ENCODE assay signal across 3 fruit fly cellular contexts in genomic region chr3L:12701335-12701734, dm6.
A peak's percentile ranks its signal among the peaks of the same experiment; 100 is the strongest.
TF ChIP-seq lines count a peak whose summit lies in the region.

No protein-coding gene starts in this region.

- TF ChIP-seq CTCF in whole organism, embryonic (GFP tag; optimal IDR thresholded peaks at IDR 0.05; lab: Kevin White, UChicago) = no peak

TF ChIP-seq in whole organism, embryonic, 481 proteins besides CTCF, POLR2A, EP300 and RAD21 (continues in another document):
- TF ChIP-seq z (GFP tag; IDR thresholded peaks at IDR 0.05; lab: Robert Waterston, UW) (no peak), bowl (GFP tag; IDR thresholded peaks at IDR 0.05; lab: Robert Waterston, UW) (no peak), CG3407 (GFP tag; optimal IDR thresholded peaks at IDR 0.05; lab: Kevin White, UChicago) (no peak), bsh (GFP tag; optimal IDR thresholded peaks at IDR 0.05; lab: Kevin White, UChicago) (peak in 1 of 2 experiments; percentile 52), crp (GFP tag; optimal IDR thresholded peaks at IDR 0.05; lab: Kevin White, UChicago) (no peak), Xrp1 (GFP tag; IDR thresholded peaks at IDR 0.05; lab: Robert Waterston, UW) (peak; percentile 8; the same call in 1 of the 2 replicates), CG6654 (GFP tag; optimal IDR thresholded peaks at IDR 0.05; lab: Kevin White, UChicago) (no peak), onecut (GFP tag; IDR thresholded peaks at IDR 0.05; lab: Robert Waterston, UW) (no peak), Dip2 (GFP tag; IDR thresholded peaks at IDR 0.05; lab: Robert Waterston, UW) (no peak), tin (GFP tag; optimal IDR thresholded peaks at IDR 0.05; lab: Kevin White, UChicago) (no peak), fu2 (GFP tag; optimal IDR thresholded peaks at IDR 0.05; lab: Kevin White, UChicago) (no peak), mam (GFP tag; optimal IDR thresholded peaks at IDR 0.05; lab: Kevin White, UChicago) (no peak), hkb (optimal IDR thresholded peaks at IDR 0.05; lab: Kevin White, UChicago) (no peak), hkb (GFP tag; IDR thresholded peaks at IDR 0.05; lab: Robert Waterston, UW) (0 out of 2 replicates have a peak, but pooled peaks have one; percentile 6), CG6765 (GFP tag; optimal IDR thresholded peaks at IDR 0.05; lab: Kevin White, UChicago) (no peak), nmo (GFP tag; optimal IDR thresholded peaks at IDR 0.05; lab: Kevin White, UChicago) (peak; percentile 27), CG5245 (GFP tag; optimal IDR thresholded peaks at IDR 0.05; lab: Kevin White, UChicago) (no peak), pita (GFP tag; optimal IDR thresholded peaks at IDR 0.05; lab: Kevin White, UChicago) (no peak), grau (tag; optimal IDR thresholded peaks at IDR 0.05; lab: Kevin White, UChicago) (no peak), Xbp1 (GFP tag; optimal IDR thresholded peaks at IDR 0.05; lab: Kevin White, UChicago) (peak; percentile 3), bbx (GFP tag; IDR thresholded peaks at IDR 0.05; lab: Robert Waterston, UW; ENCODE audit: partially characterized antibody) (no peak), CG12769 (tag; optimal IDR thresholded peaks at IDR 0.05; lab: Kevin White, UChicago) (no peak), Dip3 (GFP tag; optimal IDR thresholded peaks at IDR 0.05; lab: Kevin White, UChicago) (no peak), CG30020 (tag; optimal IDR thresholded peaks at IDR 0.05; lab: Kevin White, UChicago) (no peak), kay (GFP tag; optimal IDR thresholded peaks at IDR 0.05; lab: Kevin White, UChicago) (no peak), ham (GFP tag; IDR thresholded peaks at IDR 0.05; lab: Robert Waterston, UW) (no peak), CG5180 (GFP tag; optimal IDR thresholded peaks at IDR 0.05; lab: Kevin White, UChicago) (no peak), Dbx (GFP tag; IDR thresholded peaks at IDR 0.05; lab: Robert Waterston, UW) (no peak), CG10959 (GFP tag; IDR thresholded peaks at IDR 0.05; lab: Robert Waterston, UW) (no peak), Trl (optimal IDR thresholded peaks at IDR 0.05; lab: Kevin White, UChicago) (no peak), Trl (GFP tag; optimal IDR thresholded peaks at IDR 0.05; lab: Kevin White, UChicago) (no peak), CG10979 (tag; optimal IDR thresholded peaks at IDR 0.05; lab: Kevin White, UChicago) (peak; percentile 11)

TF ChIP-seq in whole organism, prepupa, 60 proteins besides CTCF, POLR2A, EP300 and RAD21:
- TF ChIP-seq CG10669 (GFP tag; optimal IDR thresholded peaks at IDR 0.05; lab: Kevin White, UChicago) = peak; percentile 21
- peak; percentile 12 for TF ChIP-seq fd59A (GFP tag; optimal IDR thresholded peaks at IDR 0.05; lab: Kevin White, UChicago)
- TF ChIP-seq CG4318 (GFP tag; optimal IDR thresholded peaks at IDR 0.05; lab: Kevin White, UChicago) = no peak
- peak; percentile 61 for TF ChIP-seq Eip78C (GFP tag; lab: Kevin White, UChicago)
- peak; percentile 2 for TF ChIP-seq CG34406 (GFP tag; optimal IDR thresholded peaks at IDR 0.05; lab: Kevin White, UChicago)
- TF ChIP-seq Sox15 (GFP tag; optimal IDR thresholded peaks at IDR 0.05; lab: Kevin White, UChicago) = no peak
- no peak for TF ChIP-seq Blimp-1 (GFP tag; optimal IDR thresholded peaks at IDR 0.05; lab: Kevin White, UChicago)
- no peak for TF ChIP-seq CG8119 (GFP tag; IDR thresholded peaks at IDR 0.05; lab: Robert Waterston, UW)
- TF ChIP-seq esn (GFP tag; optimal IDR thresholded peaks at IDR 0.05; lab: Kevin White, UChicago) = peak; percentile 0
- TF ChIP-seq acj6 (GFP tag; optimal IDR thresholded peaks at IDR 0.05; lab: Kevin White, UChicago) = peak; percentile 6
- no peak for TF ChIP-seq Eip93F (GFP tag; optimal IDR thresholded peaks at IDR 0.05; lab: Kevin White, UChicago)
- peak; percentile 17 for TF ChIP-seq spab (GFP tag; optimal IDR thresholded peaks at IDR 0.05; lab: Kevin White, UChicago)
- no peak for TF ChIP-seq CG11902 (GFP tag; optimal IDR thresholded peaks at IDR 0.05; lab: Kevin White, UChicago)
- TF ChIP-seq CG8319 (GFP tag; optimal IDR thresholded peaks at IDR 0.05; lab: Kevin White, UChicago) = no peak
- TF ChIP-seq CG6808 (GFP tag; optimal IDR thresholded peaks at IDR 0.05; lab: Kevin White, UChicago) = peak; percentile 0
- peak; percentile 27 for TF ChIP-seq CG3032 (tag; optimal IDR thresholded peaks at IDR 0.05; lab: Kevin White, UChicago)
- peak; percentile 21 for TF ChIP-seq CG3919 (GFP tag; optimal IDR thresholded peaks at IDR 0.05; lab: Kevin White, UChicago)
- peak; percentile 43 for TF ChIP-seq OdsH (GFP tag; optimal IDR thresholded peaks at IDR 0.05; lab: Kevin White, UChicago)
- 0 out of 3 replicates have a peak, but pooled peaks have one; percentile 15 for TF ChIP-seq eg (GFP tag; IDR thresholded peaks at IDR 0.05; lab: Robert Waterston, UW)
- no peak for TF ChIP-seq vri (GFP tag; optimal IDR thresholded peaks at IDR 0.05; lab: Kevin White, UChicago)
- TF ChIP-seq Ets96B (tag; optimal IDR thresholded peaks at IDR 0.05; lab: Kevin White, UChicago) = peak; percentile 45
- peak; percentile 60 for TF ChIP-seq svp (GFP tag; lab: Kevin White, UChicago)
- peak; percentile 59; the same call in 1 of the 3 replicates for TF ChIP-seq CG6163 (GFP tag; IDR thresholded peaks at IDR 0.05; lab: Robert Waterston, UW)
- no peak for TF ChIP-seq dsx (GFP tag; optimal IDR thresholded peaks at IDR 0.05; lab: Kevin White, UChicago; ENCODE audit: poor library complexity, severe bottlenecking)

TF ChIP-seq in whole organism, pupa, 21 proteins besides CTCF, POLR2A, EP300 and RAD21:
- TF ChIP-seq D1 (tag; optimal IDR thresholded peaks at IDR 0.05; lab: Kevin White, UChicago) (no peak), CG8159 (tag; optimal IDR thresholded peaks at IDR 0.05; lab: Kevin White, UChicago) (peak; percentile 34), CG34367 (tag; optimal IDR thresholded peaks at IDR 0.05; lab: Kevin White, UChicago) (peak; percentile 33), CG14655 (GFP tag; optimal IDR thresholded peaks at IDR 0.05; lab: Kevin White, UChicago) (peak; percentile 13), CG10348 (GFP tag; IDR thresholded peaks at IDR 0.05; lab: Robert Waterston, UW) (no peak), CG17806 (tag; optimal IDR thresholded peaks at IDR 0.05; lab: Kevin White, UChicago) (peak; percentile 54), CG9948 (tag; optimal IDR thresholded peaks at IDR 0.05; lab: Kevin White, UChicago) (peak; percentile 42), CG15710 (tag; optimal IDR thresholded peaks at IDR 0.05; lab: Kevin White, UChicago) (peak; percentile 48), Pif1A (GFP tag; optimal IDR thresholded peaks at IDR 0.05; lab: Kevin White, UChicago) (no peak)
TF ChIP-seq in whole organism, pupa: peak in this region for 6.

Comparison
In these comparisons a context has a peak if more than half of its experiments do, and no peak if none do; other contexts are left out.
1. Of the 7 proteins assayed by ChIP-seq in both whole organism, embryonic and whole organism, prepupa: peak only in whole organism, embryonic: Sox102F; only in whole organism, prepupa: none; in both: none; in neither: 6.